Worm (Caenorhabditis elegans) whole organism, L4 larva: ENCODE results near the gene Y46E12BL.2.

ENCODE experiments used
- F37D6.2 ChIP-seq: sonication (generic microtip); optimal IDR thresholded peaks from 2 replicates; lab custom pipeline; 2016; ENCODE audit warnings: mild to moderate bottlenecking, missing genetic modification characterization, missing compliant biosample characterization
- F44E2.7 ChIP-seq: fragments of 200-800 bp; sonication (Bioruptor generic); IDR thresholded peaks from 2 replicates; pipeline ENCODE4 v2.1.2; 2022; ENCODE audit warnings: missing genetic modification characterization, missing compliant biosample characterization
- R02D3.7 ChIP-seq: fragments of 150-350 bp; sonication (generic microtip); optimal IDR thresholded peaks from 3 replicates; lab custom pipeline; 2014; ENCODE audit warnings: missing biosample characterization, missing genetic modification characterization
- T20F7.1 ChIP-seq: fragments of 200-800 bp; sonication (Bioruptor generic); optimal IDR thresholded peaks from 2 replicates; lab custom pipeline; 2018; ENCODE audit warnings: mild to moderate bottlenecking, missing genetic modification characterization, missing compliant biosample characterization
- aha-1 ChIP-seq: fragments of 150-350 bp; peaks from one replicate; lab custom pipeline; 2014; ENCODE audit warnings: missing biosample characterization, missing genetic modification characterization
- ama-1 ChIP-seq: fragments of 150-350 bp; optimal IDR thresholded peaks from 2 replicates; lab custom pipeline; 2014; ENCODE audit warnings: inconsistent platforms, mixed read lengths
- arid-1 ChIP-seq: fragments of 200-800 bp; sonication (Bioruptor generic); conservative IDR thresholded peaks from 2 replicates; pipeline ENCODE4 v1.3.6; 2022; ENCODE audit warnings: missing genetic modification reagents, missing genetic modification characterization, missing compliant biosample characterization
- attf-4 ChIP-seq: sonication (generic microtip); optimal IDR thresholded peaks from 3 replicates; lab custom pipeline; 2017; ENCODE audit warnings: missing biosample characterization, missing genetic modification characterization
- cey-2 ChIP-seq: sonication (generic microtip); optimal IDR thresholded peaks from 3 replicates; lab custom pipeline; 2017; ENCODE audit warnings: missing genetic modification characterization, mild to moderate bottlenecking, missing compliant biosample characterization, antibody characterized with exemption, borderline replicate concordance; ENCODE audit not compliant: insufficient read depth
- ctbp-1 ChIP-seq: fragments of 200-800 bp; sonication (Bioruptor generic); IDR thresholded peaks from 2 replicates; pipeline ENCODE4 v1.3.6; 2022; ENCODE audit warnings: missing genetic modification reagents, missing genetic modification characterization, missing compliant biosample characterization
- daf-16 ChIP-seq, 3 experiments: sonication (generic microtip); optimal IDR thresholded peaks; 2 replicates each; lab custom pipeline; 2016 to 2017; ENCODE audit warnings: missing genetic modification characterization in 3 of 3, missing genetic modification reagents in 3 of 3, mild to moderate bottlenecking in 2 of 3, missing compliant biosample characterization in 2 of 3, missing biosample characterization in 1 of 3, moderate library complexity in 1 of 3
- daf-8 ChIP-seq: fragments of 200-800 bp; sonication (Bioruptor generic); IDR thresholded peaks from 2 replicates; pipeline ENCODE4 v1.3.6; 2022; ENCODE audit warnings: missing genetic modification characterization, missing compliant biosample characterization
- dmd-6 ChIP-seq: fragments of 200-800 bp; sonication (Bioruptor generic); IDR thresholded peaks from 2 replicates; pipeline ENCODE4 v1.3.6; 2022; ENCODE audit warnings: missing genetic modification reagents, missing genetic modification characterization, missing compliant biosample characterization
- dve-1 ChIP-seq: sonication (generic microtip); optimal IDR thresholded peaks from 2 replicates; lab custom pipeline; 2017; ENCODE audit warnings: antibody characterized with exemption, mild to moderate bottlenecking, missing genetic modification characterization, missing compliant biosample characterization; ENCODE audit not compliant: insufficient read depth
- egl-27 ChIP-seq: sonication (generic microtip); optimal IDR thresholded peaks from 3 replicates; lab custom pipeline; 2017; ENCODE audit warnings: missing biosample characterization, missing genetic modification reagents, missing genetic modification characterization
- egl-43 ChIP-seq: fragments of 200-800 bp; sonication (Bioruptor generic); IDR thresholded peaks from 2 replicates; pipeline ENCODE4 v1.3.6; 2022; ENCODE audit warnings: missing genetic modification reagents, missing genetic modification characterization, missing compliant biosample characterization
- hlh-11 ChIP-seq: fragments of 200-800 bp; sonication (Bioruptor generic); optimal IDR thresholded peaks from 2 replicates; lab custom pipeline; 2018; ENCODE audit warnings: mild to moderate bottlenecking, missing genetic modification characterization, missing compliant biosample characterization
- hlh-30 ChIP-seq: sonication (generic microtip); optimal IDR thresholded peaks from 2 replicates; lab custom pipeline; 2017; ENCODE audit warnings: antibody characterized with exemption, mild to moderate bottlenecking, missing genetic modification characterization, missing compliant biosample characterization; ENCODE audit not compliant: insufficient read depth
- jun-1 ChIP-seq: fragments of 150-350 bp; optimal IDR thresholded peaks from 2 replicates; lab custom pipeline; 2014; ENCODE audit warnings: missing biosample characterization, missing genetic modification reagents, missing genetic modification characterization
- lim-7 ChIP-seq: fragments of 200-800 bp; sonication (Bioruptor generic); IDR thresholded peaks from 2 replicates; pipeline ENCODE4 v1.3.6; 2022; ENCODE audit warnings: missing genetic modification characterization, missing compliant biosample characterization
- lin-13 ChIP-seq: fragments of 150-350 bp; optimal IDR thresholded peaks from 2 replicates; lab custom pipeline; 2014; ENCODE audit warnings: missing biosample characterization, missing genetic modification reagents, missing genetic modification characterization
- lsy-2 ChIP-seq, 2 experiments: fragments of 150-350 bp in 1 of 2; sonication (generic microtip) in 1 of 2; optimal IDR thresholded peaks; 2 replicates each; lab custom pipeline; 2014 to 2017; ENCODE audit warnings: missing biosample characterization in 2 of 2, missing genetic modification characterization in 2 of 2
- madf-9 ChIP-seq: fragments of 200-800 bp; sonication (Bioruptor generic); conservative IDR thresholded peaks from 2 replicates; pipeline ENCODE4 v1.3.6; 2022; ENCODE audit warnings: missing genetic modification reagents, missing genetic modification characterization, missing compliant biosample characterization
- mdl-1 ChIP-seq, 2 experiments: fragments of 150-350 bp in 1 of 2; sonication (generic microtip) in 1 of 2; optimal IDR thresholded peaks; 2 replicates each; lab custom pipeline; 2014 to 2017; ENCODE audit warnings: missing biosample characterization in 2 of 2, missing genetic modification characterization in 2 of 2
- mep-1 ChIP-seq: fragments of 150-350 bp; sonication (generic microtip); optimal IDR thresholded peaks from 3 replicates; lab custom pipeline; 2014; ENCODE audit warnings: missing biosample characterization, missing genetic modification characterization
- mes-2 ChIP-seq: sonication (generic microtip); optimal IDR thresholded peaks from 2 replicates; lab custom pipeline; 2016; ENCODE audit warnings: missing genotype, mild to moderate bottlenecking, missing genetic modification characterization, missing compliant biosample characterization; ENCODE audit not compliant: poor library complexity, severe bottlenecking
- mxl-2 ChIP-seq: fragments of 200-800 bp; sonication (Bioruptor generic); conservative IDR thresholded peaks from 2 replicates; pipeline ENCODE4 v1.3.6; 2022; ENCODE audit warnings: missing genetic modification reagents, missing genetic modification characterization, missing compliant biosample characterization
- mxl-3 ChIP-seq: fragments of 200-800 bp; sonication (Bioruptor generic); optimal IDR thresholded peaks from 2 replicates; lab custom pipeline; 2018; ENCODE audit warnings: mild to moderate bottlenecking, missing genetic modification characterization, missing compliant biosample characterization
- nhr-10 ChIP-seq: fragments of 150-350 bp; optimal IDR thresholded peaks from 2 replicates; lab custom pipeline; 2014; ENCODE audit warnings: missing biosample characterization, missing genetic modification characterization
- nhr-102 ChIP-seq: sonication (generic microtip); optimal IDR thresholded peaks from 2 replicates; lab custom pipeline; 2016; ENCODE audit warnings: mild to moderate bottlenecking, missing genetic modification characterization, moderate library complexity, missing compliant biosample characterization
- nhr-28 ChIP-seq: fragments of 150-350 bp; optimal IDR thresholded peaks from 2 replicates; lab custom pipeline; 2014; ENCODE audit warnings: missing biosample characterization, missing genetic modification characterization
- nhr-41 ChIP-seq: fragments of 200-800 bp; sonication (Bioruptor generic); IDR thresholded peaks from 2 replicates; pipeline ENCODE4 v1.3.6; 2022; ENCODE audit warnings: missing genetic modification reagents, missing genetic modification characterization, missing compliant biosample characterization
- nhr-77 ChIP-seq: fragments of 150-350 bp; optimal IDR thresholded peaks from 2 replicates; lab custom pipeline; 2014; ENCODE audit warnings: missing biosample characterization, missing genetic modification characterization
- php-3 ChIP-seq: fragments of 200-800 bp; sonication (Bioruptor generic); IDR thresholded peaks from 2 replicates; pipeline ENCODE4 v1.3.6; 2022; ENCODE audit warnings: missing genetic modification reagents, missing genetic modification characterization, missing compliant biosample characterization
- pqm-1 ChIP-seq: sonication (generic microtip); optimal IDR thresholded peaks from 2 replicates; lab custom pipeline; 2017; ENCODE audit warnings: missing biosample characterization, missing genetic modification characterization
- saeg-2 ChIP-seq: fragments of 200-800 bp; sonication (Bioruptor generic); IDR thresholded peaks from 2 replicates; pipeline ENCODE4 v1.3.6; 2022; ENCODE audit warnings: missing genetic modification reagents, missing genetic modification characterization, missing compliant biosample characterization
- set-16 ChIP-seq: fragments of 200-800 bp; sonication (Bioruptor generic); IDR thresholded peaks from 2 replicates; pipeline ENCODE4 v1.3.6; 2022; ENCODE audit warnings: missing genetic modification reagents, missing genetic modification characterization, missing compliant biosample characterization
- skn-1 ChIP-seq: fragments of 150-350 bp; optimal IDR thresholded peaks from 2 replicates; lab custom pipeline; 2014; ENCODE audit warnings: missing biosample characterization, missing genetic modification characterization
- spr-1 ChIP-seq: sonication (generic microtip); optimal IDR thresholded peaks from 2 replicates; lab custom pipeline; 2016; ENCODE audit warnings: mild to moderate bottlenecking, missing genetic modification characterization, missing compliant biosample characterization
- tra-1 ChIP-seq: fragments of 200-800 bp; sonication (Bioruptor generic); IDR thresholded peaks from 2 replicates; pipeline ENCODE4 v1.3.6; 2022; ENCODE audit warnings: missing genetic modification reagents, missing genetic modification characterization, missing compliant biosample characterization
- unc-130 ChIP-seq: sonication (generic microtip); optimal IDR thresholded peaks from 2 replicates; lab custom pipeline; 2016; ENCODE audit warnings: missing genetic modification reagents, missing genetic modification characterization, missing compliant biosample characterization
- unc-62 ChIP-seq, 3 experiments: fragments of 150-350 bp in 1 of 3; sonication (generic microtip); optimal IDR thresholded peaks in 2 of 3; peaks in 1 of 3; 1 replicate in 1 of 3; 2 replicates in 2 of 3; lab custom pipeline; 2014 to 2017; ENCODE audit warnings: missing biosample characterization in 3 of 3, missing genetic modification characterization in 3 of 3, missing genetic modification reagents in 3 of 3, missing genotype in 1 of 3
- zip-11 ChIP-seq: fragments of 200-800 bp; sonication (Bioruptor generic); IDR thresholded peaks from 2 replicates; pipeline ENCODE4 v1.3.6; 2022; ENCODE audit warnings: missing genetic modification characterization, missing compliant biosample characterization
- ztf-11 ChIP-seq: fragments of 150-350 bp; optimal IDR thresholded peaks from 2 replicates; lab custom pipeline; 2014; ENCODE audit warnings: missing biosample characterization, missing genetic modification characterization
- ztf-7 ChIP-seq: fragments of 150-350 bp; optimal IDR thresholded peaks from 2 replicates; lab custom pipeline; 2014; ENCODE audit warnings: missing biosample characterization, missing genetic modification characterization

The Y46E12BL.2 gene

DNA sequence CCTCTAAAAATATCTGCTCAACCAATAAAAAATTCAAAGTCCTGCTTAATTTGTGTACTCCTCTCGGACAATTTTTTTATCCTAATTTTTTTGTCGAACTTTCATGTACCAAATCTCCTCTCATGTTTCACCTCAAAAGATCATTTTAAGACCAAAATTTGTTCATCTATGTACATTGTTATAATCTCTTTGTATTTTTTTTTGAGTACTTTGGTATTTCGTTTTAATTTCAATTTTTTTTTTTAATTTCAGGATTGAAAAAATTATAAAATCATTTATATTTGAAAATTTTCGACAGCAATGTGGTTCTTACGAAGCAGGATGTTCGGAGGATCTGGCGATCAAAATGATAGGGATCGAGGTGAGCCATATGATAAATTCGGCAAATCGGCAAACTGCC is 36.3 kb upstream of the Y46E12BL.2 start, which contains the start of gene spsb-1:
spsb-1 (plus strand) TSS at position 301 of the 400 bp plus-strand sequence.
- TF ChIP-seq ama-1 (lab: Kevin White, UChicago) = no peak
- TF ChIP-seq F44E2.7 = no peak
- TF ChIP-seq zip-11 (GFP tag; lab: Robert Waterston, UW) = no peak
- no peak for TF ChIP-seq pqm-1
- no peak for TF ChIP-seq arid-1 (GFP tag; lab: Robert Waterston, UW)
- no peak for TF ChIP-seq lim-7 (GFP tag; lab: Robert Waterston, UW)
- TF ChIP-seq ztf-7 (tag; lab: Kevin White, UChicago) = no peak
- TF ChIP-seq php-3 (GFP tag; lab: Robert Waterston, UW) = no peak
- TF ChIP-seq nhr-41 (GFP tag; lab: Robert Waterston, UW) = no peak
- no peak for TF ChIP-seq T20F7.1 (GFP tag; lab: Kevin White, UChicago)
- TF ChIP-seq skn-1 (tag; lab: Kevin White, UChicago) = no peak
- no peak for TF ChIP-seq attf-4
- no peak for TF ChIP-seq nhr-10
- no peak for TF ChIP-seq egl-43 (GFP tag; lab: Robert Waterston, UW)
- no peak for TF ChIP-seq mxl-2 (GFP tag; lab: Robert Waterston, UW)
- TF ChIP-seq nhr-28 (tag; lab: Kevin White, UChicago) = no peak
- no peak for TF ChIP-seq egl-27
- no peak for TF ChIP-seq ztf-11
- no peak for TF ChIP-seq saeg-2 (GFP tag; lab: Robert Waterston, UW)
- TF ChIP-seq dmd-6 = no peak

DNA sequence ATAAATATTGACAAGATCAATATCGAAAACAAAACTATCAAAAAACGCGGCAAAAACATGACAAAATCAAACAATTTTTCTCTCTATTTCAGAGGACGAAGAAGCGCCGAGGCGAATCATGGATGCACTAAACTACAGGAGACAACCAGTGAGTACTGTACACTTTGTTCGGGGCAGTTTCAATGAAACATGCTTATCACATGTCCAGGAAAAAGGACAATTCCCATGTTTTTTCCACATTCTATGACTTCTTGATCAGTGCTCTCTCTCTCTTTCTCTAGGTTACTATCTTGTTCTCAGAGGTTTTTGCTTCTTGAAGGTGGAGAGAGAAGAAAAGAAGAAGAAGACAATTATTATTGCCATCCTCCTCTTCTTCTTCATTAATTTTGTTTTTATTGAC is 35.2 kb upstream of the Y46E12BL.2 start:
- TF ChIP-seq ama-1 (lab: Kevin White, UChicago) (no peak), nhr-28 (tag; lab: Kevin White, UChicago) (peak; percentile 59), unc-62 (GFP tag; optimal IDR thresholded peaks at IDR 0.05 in 1 of 2; lab: Kevin White, UChicago) (peak in 1 of 2 experiments; percentile 94), unc-62 (tag; optimal IDR thresholded peaks at IDR 0.05; lab: Kevin White, UChicago) (no peak), mes-2 (peak; percentile 29), hlh-11 (tag; lab: Kevin White, UChicago) (peak; percentile 64), ctbp-1 (GFP tag; lab: Robert Waterston, UW) (no peak), daf-16 (GFP tag; optimal IDR thresholded peaks at IDR 0.05; lab: Kevin White, UChicago) (no peak), daf-16 (tag; optimal IDR thresholded peaks at IDR 0.05; lab: Kevin White, UChicago) (peak; percentile 74), nhr-102 (peak; percentile 7), hlh-30 (tag; lab: Kevin White, UChicago) (peak; percentile 31), dve-1 (tag; lab: Kevin White, UChicago) (peak; percentile 34), mxl-2 (GFP tag; lab: Robert Waterston, UW) (peak; percentile 38; the same call in 1 of the 2 replicates), dmd-6 (peak; percentile 71), jun-1 (no peak), spr-1 (tag; lab: Kevin White, UChicago) (no peak), mdl-1 (tag; optimal IDR thresholded peaks at IDR 0.05; lab: Kevin White, UChicago) (peak in 1 of 2 experiments; percentile 26), R02D3.7 (tag; lab: Kevin White, UChicago) (no peak), mep-1 (no peak), mxl-3 (no peak), nhr-77 (tag; lab: Kevin White, UChicago) (peak; percentile 65), lsy-2 (tag; optimal IDR thresholded peaks at IDR 0.05; lab: Kevin White, UChicago) (peak in 1 of 2 experiments; percentile 1), T20F7.1 (GFP tag; lab: Kevin White, UChicago) (no peak)

DNA sequence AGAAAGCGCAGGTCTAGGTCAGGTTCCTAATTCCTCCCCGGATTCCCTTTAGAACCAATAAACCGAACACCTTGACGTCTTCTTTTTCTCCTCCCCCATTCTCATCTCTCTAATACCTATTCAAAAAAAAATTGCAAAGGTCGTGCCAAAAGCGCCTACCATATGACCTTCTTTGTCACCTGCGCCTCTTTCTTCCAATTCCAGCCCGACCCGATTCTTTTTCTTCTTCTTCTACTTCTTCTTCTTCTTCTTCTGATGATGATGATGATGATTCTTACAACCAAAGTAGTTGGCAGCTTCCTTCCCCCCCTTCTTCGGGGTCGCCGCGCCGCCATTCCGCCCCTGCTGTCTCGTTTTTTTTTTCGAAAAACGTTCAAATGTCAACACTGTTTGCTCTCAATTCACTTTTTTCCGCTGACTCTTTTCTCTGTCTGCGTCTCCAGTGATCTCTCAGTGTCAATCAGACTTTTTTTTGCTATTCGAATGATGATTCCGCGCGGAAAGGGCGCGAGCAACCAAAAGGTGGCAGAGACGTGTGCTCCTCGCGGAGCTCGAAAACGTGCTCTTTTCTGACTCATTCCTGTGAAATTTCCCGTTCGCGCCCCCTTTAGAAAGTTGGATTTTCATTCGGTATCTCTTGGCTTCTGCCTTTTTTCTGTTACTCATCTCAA is 29.2 kb upstream of the Y46E12BL.2 start:
- TF ChIP-seq madf-9 (GFP tag; lab: Robert Waterston, UW) (peak; percentile 84), tra-1 (no peak), cey-2 (tag; lab: Kevin White, UChicago) (no peak), F37D6.2 (tag; lab: Kevin White, UChicago) (no peak), unc-62 (GFP tag; optimal IDR thresholded peaks at IDR 0.05 in 1 of 2; lab: Kevin White, UChicago) (peak in 1 of 2 experiments; percentile 7), unc-62 (tag; optimal IDR thresholded peaks at IDR 0.05; lab: Kevin White, UChicago) (no peak), hlh-30 (tag; lab: Kevin White, UChicago) (peak; percentile 66), egl-27 (no peak), unc-130 (GFP tag; lab: Kevin White, UChicago) (no peak), hlh-11 (tag; lab: Kevin White, UChicago) (peak; percentile 18), mep-1 (peak; percentile 41), dve-1 (tag; lab: Kevin White, UChicago) (peak; percentile 19), daf-8 (GFP tag; lab: Robert Waterston, UW) (no peak), lin-13 (GFP tag; lab: Kevin White, UChicago) (peak; percentile 15), mes-2 (no peak), nhr-102 (no peak), ztf-11 (no peak), set-16 (GFP tag; lab: Robert Waterston, UW) (peak; percentile 24; the same call in 1 of the 2 replicates), aha-1 (tag; lab: Kevin White, UChicago) (peak; percentile 82)
